Fruit fly (Drosophila melanogaster) whole organism: ENCODE results near the gene CG6508.

Source experiments
- EcR ChIP-seq, 2 experiments: fragments of >200 bp; optimal IDR thresholded peaks; 2 replicates each; lab custom pipeline; 2017; ENCODE audit warnings: missing biosample characterization in 2 of 2, missing genetic modification characterization in 2 of 2, missing genetic modification reagents in 2 of 2
- pan ChIP-seq: fragments of >200 bp; optimal IDR thresholded peaks from 2 replicates; lab custom pipeline; 2017
- usp ChIP-seq: fragments of >200 bp; optimal IDR thresholded peaks from 2 replicates; lab custom pipeline; 2017; ENCODE audit warnings: missing biosample characterization, missing genetic modification characterization, mixed read lengths

DNA sequence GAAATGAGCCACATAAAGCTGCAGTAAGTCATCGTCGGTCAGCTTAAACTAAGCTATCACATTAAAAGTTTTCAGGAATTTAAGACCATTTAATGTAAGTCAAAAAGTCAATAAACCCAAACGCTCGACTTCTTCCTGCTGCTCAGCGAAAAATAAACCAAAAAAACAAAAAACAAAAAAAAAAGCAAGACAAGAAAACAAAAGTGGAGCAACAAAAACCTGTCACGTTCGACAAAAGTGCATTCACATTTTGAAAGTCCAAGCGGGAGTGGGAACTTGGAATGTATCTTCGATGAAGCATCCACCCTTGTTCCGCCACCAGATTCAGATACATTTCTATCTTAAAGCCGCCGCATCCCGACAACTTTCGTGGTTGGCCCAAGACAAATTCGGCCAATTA lies 24.9 kb upstream of the CG6508 start:
- no peak for TF ChIP-seq EcR (GFP tag; optimal IDR thresholded peaks at IDR 0.05; lab: Kevin White, UChicago)
- no peak for TF ChIP-seq pan
- TF ChIP-seq usp (GFP tag; lab: Kevin White, UChicago) = no peak
